Worm (Caenorhabditis elegans): ENCODE results near the gene F19B6.10.

DNA sequence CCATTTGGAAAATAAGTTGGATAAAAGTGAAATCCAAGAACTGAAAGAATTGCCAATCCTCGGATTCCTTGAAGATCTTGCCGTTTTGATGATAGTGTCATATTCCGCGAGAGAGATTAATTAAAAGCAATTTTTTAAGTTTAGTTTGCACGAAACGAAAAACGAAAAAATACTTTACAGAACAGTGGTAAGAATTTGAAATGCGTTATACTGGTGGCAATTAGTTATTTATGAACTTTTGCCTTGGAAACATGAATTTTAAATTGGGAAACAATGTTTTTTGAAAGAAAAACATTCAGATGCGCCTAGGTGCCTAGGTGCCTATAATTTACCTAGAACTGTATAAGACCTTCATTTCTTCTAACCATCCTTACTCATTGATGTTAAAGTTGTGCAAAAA is 29.3 kb upstream of the F19B6.10 start, which contains the start of gene oac-57:
- no peak for TF ChIP-seq hlh-12 (tag; optimal IDR thresholded peaks at IDR 0.05)
- TF ChIP-seq lin-40 (tag; optimal IDR thresholded peaks at IDR 0.05) = no peak
- TF ChIP-seq F37B4.10 (GFP tag; IDR thresholded peaks at IDR 0.05) = no peak
- no peak for TF ChIP-seq F23B12.7 (tag; optimal IDR thresholded peaks at IDR 0.05; ENCODE audit: insufficient read depth)
- TF ChIP-seq egl-44 (GFP tag; IDR thresholded peaks at IDR 0.05) = no peak
- no peak for TF ChIP-seq tbx-9 (tag; optimal IDR thresholded peaks at IDR 0.05; ENCODE audit: borderline replicate concordance)
- no peak for TF ChIP-seq somi-1 (GFP tag; optimal IDR thresholded peaks at IDR 0.05)
- TF ChIP-seq sea-2 (GFP tag; IDR thresholded peaks at IDR 0.05) = no peak
- TF ChIP-seq ccch-3 (GFP tag; optimal IDR thresholded peaks at IDR 0.05) = no peak
- no peak for TF ChIP-seq ets-4 (GFP tag; optimal IDR thresholded peaks at IDR 0.05)

Data from whole organism, young adult.